Worm (Caenorhabditis elegans) whole organism, late embryonic: Measurements from ENCODE around the gene C16C8.10.

Experiments
- C08G9.2 ChIP-seq: sonication (generic microtip); optimal IDR thresholded peaks from 2 replicates; lab custom pipeline; 2016; ENCODE audit warnings: mild to moderate bottlenecking, missing genetic modification characterization, moderate library complexity, missing compliant biosample characterization
- K09A11.1 ChIP-seq: sonication (generic microtip); optimal IDR thresholded peaks from 2 replicates; lab custom pipeline; 2017; ENCODE audit warnings: antibody characterized with exemption, mild to moderate bottlenecking, missing genetic modification characterization, missing compliant biosample characterization; ENCODE audit not compliant: insufficient read depth
- T23F11.4 ChIP-seq: fragments of 200-800 bp; sonication (Bioruptor generic); optimal IDR thresholded peaks from 2 replicates; lab custom pipeline; 2018; ENCODE audit warnings: mild to moderate bottlenecking, missing genetic modification characterization, missing compliant biosample characterization
- ahr-1 ChIP-seq: sonication (generic microtip); optimal IDR thresholded peaks from 2 replicates; lab custom pipeline; 2016; ENCODE audit warnings: missing genetic modification characterization, missing compliant biosample characterization
- ceh-18 ChIP-seq: sonication (generic microtip); optimal IDR thresholded peaks from 2 replicates; lab custom pipeline; 2016; ENCODE audit warnings: missing genetic modification characterization, missing compliant biosample characterization
- ceh-19 ChIP-seq: fragments of 200-800 bp; sonication (Bioruptor generic); optimal IDR thresholded peaks from 2 replicates; lab custom pipeline; 2018; ENCODE audit warnings: mild to moderate bottlenecking, missing genetic modification characterization, missing compliant biosample characterization
- ceh-22 ChIP-seq: sonication (generic microtip); optimal IDR thresholded peaks from 2 replicates; lab custom pipeline; 2017; ENCODE audit warnings: missing biosample characterization, missing genetic modification characterization
- ceh-30 ChIP-seq: fragments of 150-350 bp; optimal IDR thresholded peaks from 2 replicates; lab custom pipeline; 2014; ENCODE audit warnings: missing biosample characterization, missing genetic modification characterization
- ceh-9 ChIP-seq: sonication (generic microtip); optimal IDR thresholded peaks from 2 replicates; lab custom pipeline; 2016; ENCODE audit warnings: mild to moderate bottlenecking, missing genetic modification characterization, inconsistent platforms, missing compliant biosample characterization
- dmd-4 ChIP-seq: sonication (generic microtip); optimal IDR thresholded peaks from 2 replicates; lab custom pipeline; 2016; ENCODE audit warnings: borderline replicate concordance, missing genetic modification characterization, missing compliant biosample characterization
- dve-1 ChIP-seq: sonication (generic microtip); optimal IDR thresholded peaks from 2 replicates; lab custom pipeline; 2017; ENCODE audit warnings: antibody characterized with exemption, mild to moderate bottlenecking, missing genetic modification characterization, missing compliant biosample characterization
- elt-2 ChIP-seq: sonication (generic microtip); optimal IDR thresholded peaks from 2 replicates; lab custom pipeline; 2016; ENCODE audit warnings: missing genetic modification reagents, missing genetic modification characterization, missing compliant biosample characterization
- elt-4 ChIP-seq: sonication (generic microtip); optimal IDR thresholded peaks from 2 replicates; lab custom pipeline; 2016; ENCODE audit warnings: missing genetic modification characterization, missing compliant biosample characterization
- ets-4 ChIP-seq: sonication (generic microtip); optimal IDR thresholded peaks from 2 replicates; lab custom pipeline; 2016; ENCODE audit warnings: missing genetic modification characterization, missing compliant biosample characterization
- fkh-10 ChIP-seq: fragments of 150-350 bp; optimal IDR thresholded peaks from 2 replicates; lab custom pipeline; 2014; ENCODE audit warnings: missing biosample characterization, missing genetic modification reagents, missing genetic modification characterization
- gmeb-2 ChIP-seq: sonication (generic microtip); optimal IDR thresholded peaks from 2 replicates; lab custom pipeline; 2016; ENCODE audit warnings: missing genetic modification characterization, inconsistent platforms, missing compliant biosample characterization
- hlh-13 ChIP-seq: fragments of 200-800 bp; sonication (Bioruptor generic); optimal IDR thresholded peaks from 2 replicates; lab custom pipeline; 2018; ENCODE audit warnings: mild to moderate bottlenecking, missing genetic modification characterization, missing compliant biosample characterization
- lim-6 ChIP-seq: sonication (generic microtip); optimal IDR thresholded peaks from 2 replicates; lab custom pipeline; 2016; ENCODE audit warnings: missing genetic modification characterization, missing compliant biosample characterization
- lin-11 ChIP-seq: fragments of 200-800 bp; sonication (Bioruptor generic); optimal IDR thresholded peaks from 2 replicates; lab custom pipeline; 2018; ENCODE audit warnings: mild to moderate bottlenecking, missing genetic modification characterization, missing compliant biosample characterization
- madf-2 ChIP-seq: sonication (generic microtip); optimal IDR thresholded peaks from 2 replicates; lab custom pipeline; 2017; ENCODE audit warnings: missing genetic modification characterization, missing compliant biosample characterization
- mec-3 ChIP-seq: sonication (generic microtip); optimal IDR thresholded peaks from 2 replicates; lab custom pipeline; 2016; ENCODE audit warnings: borderline replicate concordance, missing genetic modification characterization, missing compliant biosample characterization
- nhr-11 ChIP-seq: fragments of 150-350 bp; optimal IDR thresholded peaks from 2 replicates; lab custom pipeline; 2014; ENCODE audit warnings: missing biosample characterization, missing genetic modification characterization
- nhr-232 ChIP-seq: sonication (generic microtip); optimal IDR thresholded peaks from 2 replicates; lab custom pipeline; 2016; ENCODE audit warnings: missing genetic modification characterization, missing compliant biosample characterization
- npax-4 ChIP-seq: sonication (generic microtip); optimal IDR thresholded peaks from 2 replicates; lab custom pipeline; 2016; ENCODE audit warnings: missing genetic modification characterization, missing compliant biosample characterization
- odd-2 ChIP-seq: sonication (generic microtip); optimal IDR thresholded peaks from 2 replicates; lab custom pipeline; 2017; ENCODE audit warnings: antibody characterized with exemption, mild to moderate bottlenecking, missing genetic modification characterization, missing compliant biosample characterization
- pat-9 ChIP-seq: fragments of 200-800 bp; sonication (Bioruptor generic); optimal IDR thresholded peaks from 2 replicates; lab custom pipeline; 2018; ENCODE audit warnings: mild to moderate bottlenecking, missing genetic modification characterization, moderate library complexity, missing compliant biosample characterization
- pqm-1 ChIP-seq: sonication (generic microtip); optimal IDR thresholded peaks from 2 replicates; lab custom pipeline; 2016; ENCODE audit warnings: missing genetic modification characterization, missing compliant biosample characterization
- rnt-1 ChIP-seq: sonication (generic microtip); optimal IDR thresholded peaks from 2 replicates; lab custom pipeline; 2016; ENCODE audit warnings: missing genetic modification characterization, missing compliant biosample characterization
- sox-2 ChIP-seq: fragments of 200-800 bp; sonication (Bioruptor generic); IDR thresholded peaks from 2 replicates; pipeline ENCODE4 v1.3.6; 2022; ENCODE audit warnings: missing genetic modification reagents, missing genetic modification characterization, missing compliant biosample characterization
- sox-4 ChIP-seq: sonication (generic microtip); optimal IDR thresholded peaks from 2 replicates; lab custom pipeline; 2017; ENCODE audit warnings: mild to moderate bottlenecking, missing genetic modification characterization, inconsistent platforms, missing compliant biosample characterization
- tbx-2 ChIP-seq: sonication (generic microtip); optimal IDR thresholded peaks from 2 replicates; lab custom pipeline; 2016; ENCODE audit warnings: missing genetic modification characterization, missing compliant biosample characterization
- unc-3 ChIP-seq, 2 experiments: fragments of 200-800 bp in 1 of 2; sonication (Bioruptor generic) in 1 of 2; sonication (generic microtip) in 1 of 2; conservative IDR thresholded peaks in 1 of 2; optimal IDR thresholded peaks in 1 of 2; 2 replicates each; pipeline versions ENCODE4 v1.3.6 to Lab custom; 2016 to 2022; ENCODE audit warnings: missing compliant biosample characterization in 2 of 2, missing genetic modification characterization in 2 of 2, missing genetic modification reagents in 1 of 2
- unc-86 ChIP-seq: sonication (generic microtip); optimal IDR thresholded peaks from 2 replicates; lab custom pipeline; 2016; ENCODE audit warnings: missing genetic modification characterization, missing compliant biosample characterization

C16C8.10 gene

ce11 chrII:3463097-3463496 lies 1.4 kb downstream of the C16C8.10 start, which contains the start of gene C16C8.9:
TSS of gene C16C8.9 (minus strand) at chrII:3463197.
- TF ChIP-seq T23F11.4 (GFP tag; lab: Kevin White, UChicago) (no peak), ceh-30 (no peak)
- TF ChIP-seq, all 69 proteins: peak for 0

ce11 chrII:3461586-3461985 lies 2.9 kb downstream of the C16C8.10 start, which contains the start of gene C16C8.8:
TSS of gene C16C8.8 (minus strand) at chrII:3461686.
- TF ChIP-seq ets-4 (no peak), C08G9.2 (tag; lab: Kevin White, UChicago) (no peak), rnt-1 (no peak), mec-3 (tag; lab: Kevin White, UChicago) (no peak), K09A11.1 (tag; lab: Kevin White, UChicago) (no peak), ceh-30 (no peak)

ce11 chrII:3460048-3460447 lies 4.4 kb downstream of the C16C8.10 start, which contains the start of gene C16C8.7:
TSS of gene C16C8.7 (minus strand) at chrII:3460148.
- TF ChIP-seq lim-6 (no peak), madf-2 (tag; lab: Kevin White, UChicago) (no peak), nhr-11 (tag; lab: Kevin White, UChicago) (no peak)

ce11 chrII:3459199-3459598 lies 5.3 kb downstream of the C16C8.10 start:
- TF ChIP-seq unc-3 (GFP tag; conservative IDR thresholded peaks at IDR 0.05; lab: Robert Waterston, UW) (no peak), unc-3 (tag; optimal IDR thresholded peaks at IDR 0.05; lab: Kevin White, UChicago) (no peak), ahr-1 (tag; lab: Kevin White, UChicago) (no peak), dve-1 (tag; lab: Kevin White, UChicago) (peak; percentile 79), ceh-9 (tag; lab: Kevin White, UChicago) (no peak), elt-4 (tag; lab: Kevin White, UChicago) (no peak)

- TF ChIP-seq sox-4 (tag; lab: Kevin White, UChicago) (no peak), unc-86 (tag; lab: Kevin White, UChicago) (no peak), gmeb-2 (no peak), dmd-4 (tag; lab: Kevin White, UChicago) (no peak), pqm-1 (tag; lab: Kevin White, UChicago) (no peak), ceh-22 (tag; lab: Kevin White, UChicago) (no peak), T23F11.4 (GFP tag; lab: Kevin White, UChicago) (no peak), npax-4 (no peak), tbx-2 (tag; lab: Kevin White, UChicago) (no peak), ceh-18 (no peak), hlh-13 (GFP tag; lab: Kevin White, UChicago) (no peak), pat-9 (tag; lab: Kevin White, UChicago) (no peak), nhr-232 (tag; lab: Kevin White, UChicago) (no peak), lin-11 (tag; lab: Kevin White, UChicago) (no peak), ceh-19 (no peak), fkh-10 (no peak), elt-2 (tag; lab: Kevin White, UChicago) (no peak), nhr-11 (tag; lab: Kevin White, UChicago) (no peak)
- TF ChIP-seq, all 69 proteins: peak for 0
Observed at ce11 chrII:3458209-3458608, 6.3 kb downstream of the C16C8.10 start, which contains the start of the genes C16C8.26 and C16C8.19. TSS of gene C16C8.26 (minus strand) at chrII:3458309. TSS of gene C16C8.19 (plus strand) at chrII:3458487.

ce11 chrII:3453521-3453920 lies 11.0 kb downstream of the C16C8.10 start, which contains the start of gene C16C8.11:
TSS of gene C16C8.11 (plus strand) at chrII:3453708.
- TF ChIP-seq tbx-2 (tag; lab: Kevin White, UChicago) (no peak), madf-2 (tag; lab: Kevin White, UChicago) (no peak), odd-2 (tag; lab: Kevin White, UChicago) (no peak), mec-3 (tag; lab: Kevin White, UChicago) (no peak), C08G9.2 (tag; lab: Kevin White, UChicago) (no peak), npax-4 (no peak), sox-2 (no peak)
